Worm (Caenorhabditis elegans) whole organism, L4/young adult: ENCODE results near the gene srz-75.

Source experiments
- W03F9.2 ChIP-seq: fragments of 150-350 bp; optimal IDR thresholded peaks from 2 replicates; lab custom pipeline; 2014; ENCODE audit warnings: missing biosample characterization, missing genetic modification characterization
- dao-5 ChIP-seq: sonication (generic microtip); optimal IDR thresholded peaks from 2 replicates; lab custom pipeline; 2016; ENCODE audit warnings: missing genotype, missing genetic modification characterization, moderate library complexity, missing compliant biosample characterization
- him-1 ChIP-seq: sonication (generic microtip); optimal IDR thresholded peaks from 2 replicates; lab custom pipeline; 2016; ENCODE audit warnings: missing genotype, missing genetic modification reagents, missing genetic modification characterization, missing compliant biosample characterization

DNA sequence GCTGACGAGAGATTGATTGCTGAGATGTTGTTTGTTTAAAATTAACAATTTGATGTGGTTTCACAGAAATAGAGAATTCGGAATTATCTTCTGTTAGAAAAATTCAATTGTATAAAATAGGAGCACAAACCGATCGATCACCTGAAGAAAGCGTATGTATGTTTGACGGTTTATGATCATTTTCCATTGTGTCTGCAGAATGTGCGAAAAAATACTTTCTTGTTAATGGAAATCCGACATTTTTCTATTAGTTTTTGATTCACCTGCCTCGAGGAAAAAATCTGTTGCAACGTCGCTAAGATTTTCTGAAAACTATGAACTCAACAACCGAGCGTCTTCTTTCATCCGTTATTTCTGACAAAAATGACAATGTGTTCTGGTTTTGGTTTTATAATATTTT, 46.1 kb upstream of the srz-75 start, which contains the start of gene C35D6.13:
- TF ChIP-seq W03F9.2 = no peak
- TF ChIP-seq him-1 (tag; lab: Kevin White, UChicago) = no peak
- no peak for TF ChIP-seq dao-5
